Worm (Caenorhabditis elegans) whole organism, L3 larva: ENCODE measurements around the gene ptc-3.

Experiments used
- ZK546.5 ChIP-seq: sonication (generic microtip); optimal IDR thresholded peaks from 2 replicates; lab custom pipeline; 2017; ENCODE audit warnings: missing biosample characterization, missing genetic modification characterization
- ceh-82 ChIP-seq: fragments of 150-350 bp; optimal IDR thresholded peaks from 2 replicates; lab custom pipeline; 2014; ENCODE audit warnings: missing biosample characterization, missing genetic modification characterization
- daf-12 ChIP-seq: fragments of 150-350 bp; optimal IDR thresholded peaks from 2 replicates; lab custom pipeline; 2014; ENCODE audit warnings: missing biosample characterization, missing genetic modification reagents, missing genetic modification characterization
- elt-2 ChIP-seq: sonication (generic microtip); optimal IDR thresholded peaks from 2 replicates; lab custom pipeline; 2016; ENCODE audit warnings: missing genetic modification reagents, mild to moderate bottlenecking, missing genetic modification characterization, missing compliant biosample characterization
- elt-3 ChIP-seq, 3 experiments: fragments of 150-350 bp in 1 of 3; sonication (generic microtip) in 2 of 3; optimal IDR thresholded peaks; 2 replicates in 2 of 3; 4 replicates in 1 of 3; lab custom pipeline; 2014 to 2017; ENCODE audit warnings: missing biosample characterization in 3 of 3, missing genetic modification characterization in 3 of 3
- fkh-10 ChIP-seq: sonication (generic microtip); optimal IDR thresholded peaks from 2 replicates; lab custom pipeline; 2017; ENCODE audit warnings: missing biosample characterization, missing genetic modification reagents, missing genetic modification characterization
- fos-1 ChIP-seq: fragments of 150-350 bp; optimal IDR thresholded peaks from 2 replicates; lab custom pipeline; 2014; ENCODE audit warnings: missing biosample characterization, missing genetic modification characterization
- lin-39 ChIP-seq: fragments of 150-350 bp; optimal IDR thresholded peaks from 2 replicates; lab custom pipeline; 2018; ENCODE audit warnings: missing biosample characterization, missing genetic modification reagents, missing genetic modification characterization
- nfya-1 ChIP-seq: sonication (generic microtip); optimal IDR thresholded peaks from 2 replicates; lab custom pipeline; 2017; ENCODE audit warnings: missing genetic modification characterization, mild to moderate bottlenecking, missing compliant biosample characterization, antibody characterized with exemption, moderate library complexity; ENCODE audit not compliant: insufficient read depth
- nhr-237 ChIP-seq: fragments of 150-350 bp; optimal IDR thresholded peaks from 2 replicates; lab custom pipeline; 2014; ENCODE audit warnings: missing biosample characterization, missing genetic modification characterization
- nhr-28 ChIP-seq: fragments of 150-350 bp; optimal IDR thresholded peaks from 2 replicates; lab custom pipeline; 2014; ENCODE audit warnings: missing biosample characterization, missing genetic modification characterization
- nhr-67 ChIP-seq: fragments of 150-350 bp; optimal IDR thresholded peaks from 2 replicates; lab custom pipeline; 2014; ENCODE audit warnings: missing biosample characterization, missing genetic modification characterization
- pqm-1 ChIP-seq: fragments of 150-350 bp; optimal IDR thresholded peaks from 2 replicates; lab custom pipeline; 2017; ENCODE audit warnings: missing biosample characterization, missing genetic modification characterization, inconsistent platforms
- unc-62 ChIP-seq: fragments of 150-350 bp; sonication (generic microtip); optimal IDR thresholded peaks from 4 replicates; lab custom pipeline; 2014; ENCODE audit warnings: missing biosample characterization, missing genetic modification reagents, missing genetic modification characterization

ce11 chrII:2843088-2843487 is 9.3 kb downstream of the ptc-3 start, which contains the start of gene Y110A2AL.7:
- TF ChIP-seq elt-3 (tag; optimal IDR thresholded peaks at IDR 0.05; lab: Kevin White, UChicago) (no peak), unc-62 (no peak), elt-2 (tag; lab: Kevin White, UChicago) (no peak), fkh-10 (GFP tag; lab: Kevin White, UChicago) (no peak), daf-12 (tag; lab: Kevin White, UChicago) (no peak), fos-1 (tag; lab: Kevin White, UChicago) (no peak), nhr-67 (tag; lab: Kevin White, UChicago) (no peak), nfya-1 (tag; lab: Kevin White, UChicago) (no peak), ceh-82 (no peak), nhr-28 (tag; lab: Kevin White, UChicago) (no peak), lin-39 (tag; lab: Kevin White, UChicago) (no peak), ZK546.5 (tag; lab: Kevin White, UChicago) (no peak), nhr-237 (tag; lab: Kevin White, UChicago) (no peak), pqm-1 (tag; lab: Kevin White, UChicago) (no peak)
